Worm (Caenorhabditis elegans) whole organism, midembryonic: Measurements from ENCODE around the gene unc-103.

Experiments
- T22C8.4 ChIP-seq: fragments of 200-800 bp; sonication (Bioruptor generic); IDR thresholded peaks from 2 replicates; pipeline ENCODE4 v1.3.6; 2022; ENCODE audit warnings: missing genetic modification characterization, missing compliant biosample characterization
- cog-1 ChIP-seq: sonication (generic microtip); optimal IDR thresholded peaks from 2 replicates; lab custom pipeline; 2016; ENCODE audit warnings: missing genetic modification characterization, missing compliant biosample characterization
- flt-1 ChIP-seq: fragments of 200-800 bp; sonication (Bioruptor generic); IDR thresholded peaks from 2 replicates; pipeline ENCODE4 v1.3.6; 2022; ENCODE audit warnings: missing genetic modification characterization, missing compliant biosample characterization
- med-1 ChIP-seq: sonication (generic microtip); optimal IDR thresholded peaks from 2 replicates; lab custom pipeline; 2017; ENCODE audit warnings: missing genetic modification characterization, mild to moderate bottlenecking, missing compliant biosample characterization, antibody characterized with exemption, missing genetic modification reagents; ENCODE audit not compliant: insufficient read depth
- ref-1 ChIP-seq: fragments of 200-800 bp; sonication (Bioruptor generic); conservative IDR thresholded peaks from 2 replicates; pipeline ENCODE4 v1.3.6; 2022; ENCODE audit warnings: missing genetic modification reagents, missing genetic modification characterization, missing compliant biosample characterization
- tab-1 ChIP-seq: fragments of 200-800 bp; sonication (Bioruptor generic); IDR thresholded peaks from 2 replicates; pipeline ENCODE4 v1.3.6; 2022; ENCODE audit warnings: missing genetic modification characterization, missing compliant biosample characterization
- ztf-23 ChIP-seq: fragments of 200-800 bp; sonication (Bioruptor generic); IDR thresholded peaks from 2 replicates; pipeline ENCODE4 v1.3.6; 2022; ENCODE audit warnings: missing genetic modification reagents, missing genetic modification characterization, missing compliant biosample characterization
- ztf-29 ChIP-seq: fragments of 200-800 bp; sonication (Bioruptor generic); IDR thresholded peaks from 2 replicates; pipeline ENCODE4 v1.3.6; 2022; ENCODE audit warnings: missing genetic modification reagents, missing genetic modification characterization, missing compliant biosample characterization

The unc-103 gene

ce11 chrIII:4196301-4196987 lies 81.3 kb downstream of the unc-103 start:
- TF ChIP-seq tab-1 (no peak; the same call in 1 of the 2 replicates), cog-1 (peak; percentile 47), flt-1 (GFP tag; lab: Robert Waterston, UW) (no peak), T22C8.4 (GFP tag; lab: Robert Waterston, UW) (no peak), ztf-23 (GFP tag; lab: Robert Waterston, UW) (peak; percentile 75), ztf-29 (no peak), med-1 (GFP tag; lab: Kevin White, UChicago) (no peak), ref-1 (GFP tag; lab: Robert Waterston, UW) (no peak)
